Fruit fly (Drosophila melanogaster) whole organism, embryonic: ENCODE results near the gene Ube4B.

ENCODE experiments used
- Antp ChIP-seq: fragments of 200-800 bp; sonication (Bioruptor generic); optimal IDR thresholded peaks from 3 replicates; lab custom pipeline; 2016; ENCODE audit warnings: missing biosample characterization, missing genetic modification characterization
- Atf-2 ChIP-seq: fragments of 200-800 bp; sonication (Bioruptor generic); optimal IDR thresholded peaks from 2 replicates; lab custom pipeline; 2016; ENCODE audit warnings: missing biosample characterization, missing genetic modification characterization
- CG12236 ChIP-seq: fragments of 200-800 bp; sonication (Bioruptor generic); optimal IDR thresholded peaks from 2 replicates; lab custom pipeline; 2016; ENCODE audit warnings: missing biosample characterization, missing genetic modification characterization
- CG12391 ChIP-seq: fragments of 200-800 bp; sonication (Bioruptor generic); optimal IDR thresholded peaks from 3 replicates; lab custom pipeline; 2018; ENCODE audit warnings: missing biosample characterization, mild to moderate bottlenecking, missing genetic modification characterization, moderate library complexity
- CG12659 ChIP-seq: fragments of 200-800 bp; sonication (Bioruptor generic); optimal IDR thresholded peaks from 3 replicates; lab custom pipeline; 2017; ENCODE audit warnings: mild to moderate bottlenecking, missing biosample characterization, missing genetic modification reagents, missing genetic modification characterization
- CG15514 ChIP-seq: fragments of 200-800 bp; sonication (Bioruptor generic); optimal IDR thresholded peaks from 3 replicates; lab custom pipeline; 2017; ENCODE audit warnings: missing biosample characterization, missing genetic modification characterization, mild to moderate bottlenecking, moderate library complexity, missing genetic modification reagents
- CG1603 ChIP-seq: fragments of 200-800 bp; sonication (Bioruptor generic); optimal IDR thresholded peaks from 2 replicates; lab custom pipeline; 2019; ENCODE audit warnings: missing biosample characterization, mild to moderate bottlenecking, missing genetic modification characterization, moderate library complexity
- CG16779 ChIP-seq: fragments of 200-800 bp; sonication (Bioruptor generic); IDR thresholded peaks from 2 replicates; pipeline ENCODE4 v1.3.6; 2022; ENCODE audit warnings: missing biosample characterization, missing genetic modification characterization
- CG17186 ChIP-seq: fragments of 200-800 bp; sonication (Bioruptor generic); optimal IDR thresholded peaks from 3 replicates; lab custom pipeline; 2017; ENCODE audit warnings: missing biosample characterization, missing genetic modification reagents, missing genetic modification characterization
- CG1792 ChIP-seq: fragments of 200-800 bp; sonication (Bioruptor generic); optimal IDR thresholded peaks from 2 replicates; lab custom pipeline; 2016; ENCODE audit warnings: missing biosample characterization, missing genetic modification characterization
- CG18011 ChIP-seq: fragments of 200-800 bp; sonication (Bioruptor generic); optimal IDR thresholded peaks from 2 replicates; lab custom pipeline; 2017; ENCODE audit warnings: missing biosample characterization, missing genetic modification characterization, mild to moderate bottlenecking, moderate library complexity, missing genotype
- CG6854 ChIP-seq: fragments of 200-800 bp; sonication (Bioruptor generic); optimal IDR thresholded peaks from 3 replicates; lab custom pipeline; 2017; ENCODE audit warnings: missing biosample characterization, mild to moderate bottlenecking, missing genetic modification characterization
- CG7987 ChIP-seq: fragments of 200-800 bp; sonication (Bioruptor generic); optimal IDR thresholded peaks from 2 replicates; lab custom pipeline; 2018; ENCODE audit warnings: missing biosample characterization, mild to moderate bottlenecking, missing genetic modification characterization, moderate library complexity
- CG8089 ChIP-seq: fragments of 200-800 bp; sonication (Bioruptor generic); optimal IDR thresholded peaks from 3 replicates; lab custom pipeline; 2016; ENCODE audit warnings: missing biosample characterization, missing genetic modification characterization
- HLH4C ChIP-seq: fragments of 200-800 bp; sonication (Bioruptor generic); IDR thresholded peaks from 3 replicates; pipeline ENCODE4 v1.3.6; 2022; ENCODE audit warnings: missing biosample characterization, missing genetic modification characterization; ENCODE audit not compliant: partially characterized antibody
- Hand ChIP-seq: fragments of 200-800 bp; sonication (Bioruptor generic); optimal IDR thresholded peaks from 2 replicates; lab custom pipeline; 2017; ENCODE audit warnings: mild to moderate bottlenecking, missing biosample characterization, missing genetic modification reagents, missing genetic modification characterization
- Hmr ChIP-seq: fragments of 200-800 bp; sonication (Bioruptor generic); optimal IDR thresholded peaks from 3 replicates; lab custom pipeline; 2017; ENCODE audit warnings: mild to moderate bottlenecking, missing biosample characterization, missing genetic modification reagents, missing genetic modification characterization
- MESR4 ChIP-seq: fragments of 200-800 bp; sonication (Bioruptor generic); optimal IDR thresholded peaks from 2 replicates; lab custom pipeline; 2018; ENCODE audit warnings: missing biosample characterization, mild to moderate bottlenecking, missing genetic modification characterization, moderate library complexity
- Optix ChIP-seq: fragments of 200-800 bp; sonication (Bioruptor generic); IDR thresholded peaks from 3 replicates; pipeline ENCODE4 v1.3.6; 2022; ENCODE audit warnings: missing biosample characterization, missing genetic modification characterization
- Poxn ChIP-seq: fragments of 200-800 bp; sonication (Bioruptor generic); IDR thresholded peaks from 2 replicates; pipeline ENCODE4 v1.3.6; 2022; ENCODE audit warnings: missing biosample characterization, missing genetic modification characterization
- Trl ChIP-seq, 3 experiments: fragments of >200 bp in 2 of 3; fragments of 200-800 bp in 1 of 3; sonication (Bioruptor generic) in 1 of 3; optimal IDR thresholded peaks; 2 replicates in 1 of 3; 3 replicates in 2 of 3; lab custom pipeline; 2016 to 2017; ENCODE audit warnings: missing biosample characterization in 1 of 3, missing genetic modification characterization in 1 of 3
- Vsx1 ChIP-seq: fragments of 200-800 bp; sonication (Bioruptor generic); optimal IDR thresholded peaks from 2 replicates; lab custom pipeline; 2017; ENCODE audit warnings: missing biosample characterization, mild to moderate bottlenecking, missing genetic modification characterization, missing genetic modification reagents
- ap ChIP-seq: fragments of 200-800 bp; sonication (Bioruptor generic); IDR thresholded peaks from 2 replicates; pipeline ENCODE4 v1.3.6; 2022; ENCODE audit warnings: missing biosample characterization, missing genetic modification characterization
- ase ChIP-seq: fragments of 200-800 bp; sonication (Bioruptor generic); IDR thresholded peaks from 3 replicates; pipeline ENCODE4 v1.3.6; 2022; ENCODE audit warnings: missing biosample characterization, missing genetic modification characterization
- az2 ChIP-seq: fragments of 200-800 bp; sonication (Bioruptor generic); optimal IDR thresholded peaks from 3 replicates; lab custom pipeline; 2016; ENCODE audit warnings: missing biosample characterization, missing genetic modification characterization
- bsh ChIP-seq, 2 experiments: fragments of 200-800 bp; sonication (Bioruptor generic); optimal IDR thresholded peaks; 2 replicates each; lab custom pipeline; 2017 to 2018; ENCODE audit warnings: mild to moderate bottlenecking in 2 of 2, missing biosample characterization in 2 of 2, missing genetic modification characterization in 2 of 2, moderate library complexity in 1 of 2
- chm ChIP-seq: fragments of 200-800 bp; sonication (Bioruptor generic); IDR thresholded peaks from 2 replicates; pipeline ENCODE4 v1.3.6; 2022; ENCODE audit warnings: missing biosample characterization, missing genetic modification characterization
- ftz-f1 ChIP-seq: fragments of 200-800 bp; sonication (Bioruptor generic); optimal IDR thresholded peaks from 2 replicates; lab custom pipeline; 2016; ENCODE audit warnings: missing biosample characterization, missing genetic modification characterization
- gem ChIP-seq: fragments of 200-800 bp; sonication (Bioruptor generic); optimal IDR thresholded peaks from 2 replicates; lab custom pipeline; 2019; ENCODE audit warnings: missing biosample characterization, mild to moderate bottlenecking, missing genetic modification characterization, moderate library complexity
- grn ChIP-seq: fragments of 200-800 bp; sonication (Bioruptor generic); optimal IDR thresholded peaks from 3 replicates; lab custom pipeline; 2017; ENCODE audit warnings: missing biosample characterization, missing genetic modification characterization
- gt ChIP-seq: fragments of 200-800 bp; sonication (Bioruptor generic); IDR thresholded peaks from 2 replicates; pipeline ENCODE4 v1.3.6; 2022; ENCODE audit warnings: missing biosample characterization, missing genetic modification characterization
- h ChIP-seq: fragments of >200 bp; optimal IDR thresholded peaks from 2 replicates; lab custom pipeline; 2017
- hb ChIP-seq: fragments of 200-800 bp; sonication (Bioruptor generic); IDR thresholded peaks from 3 replicates; pipeline ENCODE4 v1.3.6; 2022; ENCODE audit warnings: missing biosample characterization, missing genetic modification characterization; ENCODE audit not compliant: partially characterized antibody
- hbn ChIP-seq: fragments of 200-800 bp; sonication (Bioruptor generic); IDR thresholded peaks from 2 replicates; pipeline ENCODE4 v1.3.6; 2022; ENCODE audit warnings: missing biosample characterization, missing genetic modification characterization; ENCODE audit not compliant: partially characterized antibody
- hkb ChIP-seq, 2 experiments: fragments of 200-800 bp in 1 of 2; fragments of >200 bp in 1 of 2; sonication (Bioruptor generic) in 1 of 2; IDR thresholded peaks in 1 of 2; optimal IDR thresholded peaks in 1 of 2; 2 replicates each; pipeline versions ENCODE4 v1.3.6 to Lab custom; 2017 to 2022; ENCODE audit warnings: missing biosample characterization in 1 of 2, missing genetic modification characterization in 1 of 2
- insv ChIP-seq, 2 experiments: fragments of 200-800 bp; sonication (Bioruptor generic); optimal IDR thresholded peaks; 3 replicates each; lab custom pipeline; 2016 to 2018; ENCODE audit warnings: missing biosample characterization in 2 of 2, missing genetic modification characterization in 2 of 2
- jing ChIP-seq: fragments of 200-800 bp; sonication (Bioruptor generic); optimal IDR thresholded peaks from 2 replicates; lab custom pipeline; 2018; ENCODE audit warnings: missing biosample characterization, mild to moderate bottlenecking, missing genetic modification characterization
- jumu ChIP-seq: fragments of 200-800 bp; sonication (Bioruptor generic); optimal IDR thresholded peaks from 3 replicates; lab custom pipeline; 2016; ENCODE audit warnings: missing biosample characterization, missing genetic modification characterization
- nom ChIP-seq: fragments of 200-800 bp; sonication (Bioruptor generic); optimal IDR thresholded peaks from 2 replicates; lab custom pipeline; 2017; ENCODE audit warnings: missing biosample characterization, missing genetic modification characterization, mild to moderate bottlenecking, moderate library complexity, missing genetic modification reagents
- onecut ChIP-seq: fragments of 200-800 bp; sonication (Bioruptor generic); IDR thresholded peaks from 2 replicates; pipeline ENCODE4 v1.3.6; 2022; ENCODE audit warnings: missing biosample characterization, missing genetic modification characterization
- otp ChIP-seq: fragments of 200-800 bp; sonication (Bioruptor generic); IDR thresholded peaks from 3 replicates; pipeline ENCODE4, ENCODE4 v1.3.6; 2022; ENCODE audit warnings: missing biosample characterization, missing genetic modification characterization
- p53 ChIP-seq: fragments of 200-800 bp; sonication (Bioruptor generic); optimal IDR thresholded peaks from 2 replicates; lab custom pipeline; 2016; ENCODE audit warnings: missing biosample characterization, missing genetic modification characterization
- peb ChIP-seq: fragments of 200-800 bp; sonication (Bioruptor generic); IDR thresholded peaks from 2 replicates; pipeline ENCODE4 v1.3.6; 2022; ENCODE audit warnings: missing biosample characterization, missing genetic modification characterization
- slbo ChIP-seq: fragments of 200-800 bp; sonication (Bioruptor generic); IDR thresholded peaks from 2 replicates; pipeline ENCODE4 v1.3.6; 2022; ENCODE audit warnings: missing biosample characterization, missing genetic modification characterization
- tgo ChIP-seq: fragments of 200-800 bp; sonication (Bioruptor generic); IDR thresholded peaks from 3 replicates; pipeline ENCODE4 v1.3.6; 2022; ENCODE audit warnings: missing biosample characterization, missing genetic modification characterization
- tio ChIP-seq: fragments of 200-800 bp; sonication (Bioruptor generic); optimal IDR thresholded peaks from 2 replicates; lab custom pipeline; 2017; ENCODE audit warnings: missing biosample characterization, missing genetic modification characterization, inconsistent platforms
- tup ChIP-seq: fragments of 200-800 bp; sonication (Bioruptor generic); optimal IDR thresholded peaks from 2 replicates; lab custom pipeline; 2016; ENCODE audit warnings: missing biosample characterization, mild to moderate bottlenecking, missing genetic modification characterization, moderate library complexity
- vfl ChIP-seq: fragments of 200-800 bp; sonication (Bioruptor generic); optimal IDR thresholded peaks from 2 replicates; lab custom pipeline; 2016; ENCODE audit warnings: missing biosample characterization, missing genetic modification characterization
- wek ChIP-seq: fragments of 200-800 bp; sonication (Bioruptor generic); optimal IDR thresholded peaks from 3 replicates; lab custom pipeline; 2018; ENCODE audit warnings: missing biosample characterization, mild to moderate bottlenecking, missing genetic modification characterization, moderate library complexity

Gene Ube4B

DNA sequence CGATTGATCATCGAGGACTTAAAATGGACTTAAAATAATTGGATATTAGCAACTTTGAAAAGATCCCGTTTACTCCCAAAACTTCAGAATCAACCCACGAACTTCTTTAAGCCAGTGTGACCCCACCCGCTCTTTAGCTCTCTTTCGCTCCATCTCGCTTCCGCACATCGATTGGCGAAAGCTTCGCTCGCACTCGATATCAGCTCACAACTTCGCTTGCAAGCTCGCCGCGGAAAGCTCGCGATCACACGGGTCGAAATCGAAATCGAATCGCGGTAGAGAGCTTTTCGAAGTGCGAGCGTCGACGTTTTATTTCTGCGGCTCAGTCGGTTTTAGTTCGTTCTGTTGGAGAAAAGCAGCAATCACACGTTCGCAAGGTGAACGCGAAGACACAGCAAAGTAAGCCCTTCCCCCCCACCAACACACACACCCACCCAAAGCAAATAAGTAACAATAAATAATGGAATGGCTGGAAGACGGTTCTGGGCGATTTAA is 45.1 kb downstream of the Ube4B start, which contains the start of gene Vha68-2 (continued):
- 0 out of 2 replicates have a peak, but pooled peaks have one; percentile 49 for TF ChIP-seq chm (GFP tag; lab: Robert Waterston, UW)
- 0 out of 2 replicates have a peak, but pooled peaks have one; percentile 2 for TF ChIP-seq ap (GFP tag; lab: Robert Waterston, UW)
- TF ChIP-seq bsh (GFP tag; optimal IDR thresholded peaks at IDR 0.05; lab: Kevin White, UChicago) = peak; percentile 39 to 42
- peak; percentile 18 for TF ChIP-seq MESR4 (GFP tag; lab: Kevin White, UChicago)
- no peak for TF ChIP-seq peb (GFP tag; lab: Robert Waterston, UW)
- TF ChIP-seq p53 = peak; percentile 53
- TF ChIP-seq Trl (optimal IDR thresholded peaks at IDR 0.05; lab: Kevin White, UChicago) = no peak
- TF ChIP-seq Trl (GFP tag; optimal IDR thresholded peaks at IDR 0.05; lab: Kevin White, UChicago) = peak; percentile 77
- no peak for TF ChIP-seq tio (GFP tag; lab: Kevin White, UChicago)
- peak; percentile 67 for TF ChIP-seq CG12391 (tag; lab: Kevin White, UChicago)
- TF ChIP-seq Atf-2 (GFP tag; lab: Kevin White, UChicago) = peak; percentile 25
- TF ChIP-seq CG8089 (GFP tag; lab: Kevin White, UChicago) = peak; percentile 58
- peak; percentile 84 for TF ChIP-seq CG15514 (GFP tag; lab: Kevin White, UChicago)
- no peak for TF ChIP-seq grn (GFP tag; lab: Kevin White, UChicago)
- peak in 1 of 2 experiments; percentile 47 for TF ChIP-seq insv (GFP tag; optimal IDR thresholded peaks at IDR 0.05; lab: Kevin White, UChicago)
- TF ChIP-seq Antp = peak; percentile 61
- TF ChIP-seq gem (tag; lab: Kevin White, UChicago) = peak; percentile 24
- no peak for TF ChIP-seq Optix (GFP tag; lab: Robert Waterston, UW)
- TF ChIP-seq hbn = no peak
- peak; percentile 84 for TF ChIP-seq Hmr
- no peak for TF ChIP-seq Poxn
- TF ChIP-seq CG18011 = peak; percentile 56
- no peak for TF ChIP-seq tup
- TF ChIP-seq CG12236 (GFP tag; lab: Kevin White, UChicago) = peak; percentile 17
- no peak for TF ChIP-seq h
- peak; percentile 71 for TF ChIP-seq hb (GFP tag; lab: Robert Waterston, UW)
- TF ChIP-seq gt (GFP tag; lab: Robert Waterston, UW) = no peak
- peak; percentile 56 for TF ChIP-seq Hand
- no peak for TF ChIP-seq CG6854 (GFP tag; lab: Kevin White, UChicago)
- TF ChIP-seq CG16779 (GFP tag; lab: Robert Waterston, UW) = no peak
- peak; percentile 71 for TF ChIP-seq CG7987
- peak; percentile 63 for TF ChIP-seq wek
- no peak for TF ChIP-seq jing (GFP tag; lab: Kevin White, UChicago)
- TF ChIP-seq nom (GFP tag; lab: Kevin White, UChicago) = peak; percentile 49
- TF ChIP-seq ftz-f1 (GFP tag; lab: Kevin White, UChicago) = peak; percentile 4
- TF ChIP-seq slbo (GFP tag; lab: Robert Waterston, UW) = peak; percentile 73
- peak; percentile 30; the same call in 1 of the 3 replicates for TF ChIP-seq tgo (GFP tag; lab: Robert Waterston, UW)
- no peak for TF ChIP-seq CG17186
- peak; percentile 75 for TF ChIP-seq CG1603 (tag; lab: Kevin White, UChicago)
- TF ChIP-seq hkb (optimal IDR thresholded peaks at IDR 0.05; lab: Kevin White, UChicago) = peak; percentile 99
- TF ChIP-seq hkb (GFP tag; IDR thresholded peaks at IDR 0.05; lab: Robert Waterston, UW) = no peak
- TF ChIP-seq jumu (GFP tag; lab: Kevin White, UChicago) = peak; percentile 57
- TF ChIP-seq CG12659 (GFP tag; lab: Kevin White, UChicago) = peak; percentile 86
- TF ChIP-seq az2 (GFP tag; lab: Kevin White, UChicago) = peak; percentile 36
- TF ChIP-seq vfl = peak; percentile 24
- no peak for TF ChIP-seq ase (GFP tag; lab: Robert Waterston, UW)
- no peak for TF ChIP-seq CG1792
- peak; percentile 49 for TF ChIP-seq HLH4C
- TF ChIP-seq otp (GFP tag; lab: Robert Waterston, UW) = no peak
- TF ChIP-seq Vsx1 = peak; percentile 68
- peak; percentile 68 for TF ChIP-seq onecut
